Worm (Caenorhabditis elegans): ENCODE data around the gene skr-8.

DNA sequence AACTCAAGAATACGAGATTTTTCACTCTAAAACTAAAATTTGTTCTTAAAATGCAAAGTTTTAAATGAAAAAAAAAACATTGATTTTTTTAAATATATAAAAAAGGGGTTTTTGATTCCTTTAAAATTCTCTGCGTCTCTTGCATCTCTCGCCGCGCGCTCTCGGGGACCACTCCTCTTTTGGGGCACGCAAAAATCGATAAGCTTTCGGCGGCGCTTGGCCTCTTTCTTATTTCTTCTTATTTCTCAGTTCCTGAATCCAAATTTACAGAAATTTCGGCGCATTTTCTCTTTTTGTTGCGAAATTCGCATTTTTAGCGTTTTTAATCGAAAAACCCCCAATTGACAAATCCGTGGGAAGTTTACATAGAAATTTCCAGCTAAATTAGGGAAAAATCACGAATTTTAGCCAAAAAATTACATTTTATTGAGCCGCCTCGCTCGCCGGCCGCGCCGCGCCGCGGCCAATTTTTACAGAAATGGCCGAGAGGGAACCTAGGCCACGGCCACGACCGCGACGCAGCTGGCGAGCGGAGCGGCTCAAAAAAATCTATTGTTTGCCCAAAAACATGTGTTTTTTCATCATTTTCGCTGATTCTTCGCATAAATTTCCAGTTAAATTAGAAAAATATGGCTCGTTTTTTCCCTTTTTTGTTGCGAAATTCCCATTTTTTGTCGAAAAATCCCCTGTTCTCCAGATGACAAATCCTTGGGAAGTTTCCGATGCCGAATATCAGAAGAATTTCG is 46.5 kb downstream of the skr-8 start, which contains the start of gene itsn-1:
- no peak for TF ChIP-seq nhr-12 (tag; optimal IDR thresholded peaks at IDR 0.05)
- TF ChIP-seq ztf-4 (tag; optimal IDR thresholded peaks at IDR 0.05), result no peak
- TF ChIP-seq sma-9 (GFP tag; optimal IDR thresholded peaks at IDR 0.05), result no peak
- no peak for TF ChIP-seq sma-9 (tag; optimal IDR thresholded peaks at IDR 0.05)
- no peak for TF ChIP-seq ztf-11 (tag; optimal IDR thresholded peaks at IDR 0.05)
- TF ChIP-seq aly-2 (tag; optimal IDR thresholded peaks at IDR 0.05), result no peak
- TF ChIP-seq gmeb-1 (tag; optimal IDR thresholded peaks at IDR 0.05), result no peak
- no peak for TF ChIP-seq F13H6.1 (tag; optimal IDR thresholded peaks at IDR 0.05)
- no peak for TF ChIP-seq nhr-10 (tag; optimal IDR thresholded peaks at IDR 0.05)
- no peak for TF ChIP-seq lin-13 (GFP tag; optimal IDR thresholded peaks at IDR 0.05)
- no peak for TF ChIP-seq ceh-82 (tag; optimal IDR thresholded peaks at IDR 0.05)
- TF ChIP-seq elt-3 (tag; optimal IDR thresholded peaks at IDR 0.05), result no peak
- TF ChIP-seq R02D3.7 (tag; optimal IDR thresholded peaks at IDR 0.05), result no peak
- no peak for TF ChIP-seq fos-1 (tag; optimal IDR thresholded peaks at IDR 0.05)

Measured in whole organism, L2 larva.